Fruit fly (Drosophila melanogaster): ENCODE results near the gene CG32081.

Gene CG32081

DNA sequence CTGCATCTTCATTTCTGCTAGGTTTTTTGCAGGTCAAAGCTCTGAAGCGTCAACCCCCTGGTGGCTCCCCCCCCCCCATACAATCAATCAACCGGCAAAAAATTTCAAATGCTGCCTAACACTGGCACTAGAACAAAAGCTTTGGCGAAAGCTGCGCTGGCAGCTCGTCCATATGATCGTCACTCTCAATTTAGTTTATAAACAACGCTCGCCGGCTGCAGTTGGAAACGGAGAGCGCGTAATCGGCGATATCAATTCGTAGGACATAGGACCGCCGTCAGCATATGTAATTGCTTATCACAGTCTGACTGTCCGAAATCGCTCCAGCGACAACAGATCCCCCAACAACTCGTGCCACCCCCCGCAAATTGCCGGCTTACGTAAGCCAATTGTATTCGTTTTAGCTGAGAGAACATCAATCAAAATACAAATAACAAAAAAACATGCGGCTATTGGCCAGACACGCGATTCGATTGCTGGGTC lies 43.0 kb downstream of the CG32081 start, which contains the start of gene Mocs1 (continued):
- TF ChIP-seq lilli (GFP tag; optimal IDR thresholded peaks at IDR 0.05) (no peak), ttk (GFP tag; IDR thresholded peaks at IDR 0.05) (peak; percentile 26; the same call in 1 of the 2 replicates), ci (GFP tag; IDR thresholded peaks at IDR 0.05) (0 out of 3 replicates have a peak, but pooled peaks have one; percentile 28), CG7357 (GFP tag; IDR thresholded peaks at IDR 0.05) (no peak), CG17359 (tag; optimal IDR thresholded peaks at IDR 0.05) (peak; percentile 2), Rfx (GFP tag; IDR thresholded peaks at IDR 0.05) (peak; percentile 62), sim (GFP tag; IDR thresholded peaks at IDR 0.05) (no peak), CG10267 (tag; optimal IDR thresholded peaks at IDR 0.05) (peak; percentile 24), crc (GFP tag; optimal IDR thresholded peaks at IDR 0.05) (no peak), trh (GFP tag; optimal IDR thresholded peaks at IDR 0.05) (no peak), stwl (tag; optimal IDR thresholded peaks at IDR 0.05) (no peak), btn (GFP tag; optimal IDR thresholded peaks at IDR 0.05) (no peak), chif (GFP tag; optimal IDR thresholded peaks at IDR 0.05) (no peak), inv (GFP tag; IDR thresholded peaks at IDR 0.05; ENCODE audit: partially characterized antibody) (no peak), CG7928 (GFP tag; optimal IDR thresholded peaks at IDR 0.05) (no peak), CG30403 (GFP tag; optimal IDR thresholded peaks at IDR 0.05) (no peak), Max (GFP tag; optimal IDR thresholded peaks at IDR 0.05) (no peak), chm (GFP tag; IDR thresholded peaks at IDR 0.05) (peak; percentile 28; the same call in 1 of the 2 replicates), Hmx (GFP tag; optimal IDR thresholded peaks at IDR 0.05) (no peak), slbo (GFP tag; IDR thresholded peaks at IDR 0.05) (0 out of 2 replicates have a peak, but pooled peaks have one; percentile 24), az2 (GFP tag; optimal IDR thresholded peaks at IDR 0.05) (no peak), Dbx (GFP tag; IDR thresholded peaks at IDR 0.05) (peak; percentile 32; the same call in 1 of the 3 replicates), Sry-δ (GFP tag; optimal IDR thresholded peaks at IDR 0.05) (no peak), CG11085 (GFP tag; IDR thresholded peaks at IDR 0.05) (peak; percentile 20; the same call in 1 of the 2 replicates), CG10543 (GFP tag; optimal IDR thresholded peaks at IDR 0.05) (no peak), scrt (GFP tag; optimal IDR thresholded peaks at IDR 0.05) (no peak), dysf (GFP tag; IDR thresholded peaks at IDR 0.05) (no peak; the same call in 2 of the 3 replicates), gce (GFP tag; IDR thresholded peaks at IDR 0.05) (no peak), fd102C (GFP tag; optimal IDR thresholded peaks at IDR 0.05) (no peak), CG2712 (tag; optimal IDR thresholded peaks at IDR 0.05) (no peak), CG12219 (GFP tag; optimal IDR thresholded peaks at IDR 0.05) (no peak), esg (GFP tag; conservative IDR thresholded peaks at IDR 0.05) (no peak), amos (GFP tag; IDR thresholded peaks at IDR 0.05; ENCODE audit: partially characterized antibody) (peak; percentile 37; the same call in 1 of the 2 replicates), Trl (optimal IDR thresholded peaks at IDR 0.05) (peak in 1 of 2 experiments; percentile 6), Trl (GFP tag; optimal IDR thresholded peaks at IDR 0.05) (no peak), mam (GFP tag; optimal IDR thresholded peaks at IDR 0.05) (no peak), corto (GFP tag; optimal IDR thresholded peaks at IDR 0.05) (no peak), CG9727 (GFP tag; optimal IDR thresholded peaks at IDR 0.05) (no peak), CG17328 (GFP tag; IDR thresholded peaks at IDR 0.05) (peak; percentile 30; the same call in 1 of the 2 replicates), onecut (GFP tag; IDR thresholded peaks at IDR 0.05) (no peak), nerfin-2 (GFP tag; IDR thresholded peaks at IDR 0.05; ENCODE audit: partially characterized antibody) (no peak), HLH54F (GFP tag; optimal IDR thresholded peaks at IDR 0.05) (no peak), Oli (tag; optimal IDR thresholded peaks at IDR 0.05) (no peak), ac (GFP tag; optimal IDR thresholded peaks at IDR 0.05) (no peak), Gsc (GFP tag; IDR thresholded peaks at IDR 0.05) (no peak), pita (GFP tag; optimal IDR thresholded peaks at IDR 0.05) (no peak), Mrtf (GFP tag; IDR thresholded peaks at IDR 0.05) (peak; percentile 13; the same call in 1 of the 3 replicates), Hmr (GFP tag; optimal IDR thresholded peaks at IDR 0.05) (peak; percentile 22), CG13287 (GFP tag; IDR thresholded peaks at IDR 0.05; ENCODE audit: partially characterized antibody) (peak; percentile 49; the same call in 1 of the 2 replicates), CG9932 (GFP tag; IDR thresholded peaks at IDR 0.05) (peak; percentile 52), wor (GFP tag; IDR thresholded peaks at IDR 0.05) (no peak)

Measured in whole organism, embryonic.